Worm (Caenorhabditis elegans) whole organism, L2 larva: Measurements from ENCODE around the gene cpt-3.
A peak's percentile ranks its signal among the peaks of the same experiment; 100 is the strongest.

Experiments
- C34F6.9 ChIP-seq: fragments of 150-350 bp; optimal IDR thresholded peaks from 2 replicates; lab custom pipeline; 2014; ENCODE audit warnings: missing biosample characterization, missing genetic modification characterization
- F13H6.1 ChIP-seq: sonication (generic microtip); optimal IDR thresholded peaks from 2 replicates; lab custom pipeline; 2016; ENCODE audit warnings: missing genetic modification characterization, missing compliant biosample characterization
- R02D3.7 ChIP-seq: fragments of 150-350 bp; optimal IDR thresholded peaks from 2 replicates; lab custom pipeline; 2014; ENCODE audit warnings: missing biosample characterization, missing genetic modification characterization
- Y55F3AM.14 ChIP-seq: fragments of 200-800 bp; sonication (Bioruptor generic); optimal IDR thresholded peaks from 2 replicates; lab custom pipeline; 2018; ENCODE audit warnings: mild to moderate bottlenecking, missing genetic modification characterization, missing compliant biosample characterization
- ZK546.5 ChIP-seq: sonication (generic microtip); optimal IDR thresholded peaks from 2 replicates; lab custom pipeline; 2017; ENCODE audit warnings: missing biosample characterization, missing genetic modification characterization
- alr-1 ChIP-seq: fragments of 150-350 bp; optimal IDR thresholded peaks from 2 replicates; lab custom pipeline; 2014; ENCODE audit warnings: missing biosample characterization, missing genetic modification characterization
- aly-2 ChIP-seq: fragments of 150-350 bp; optimal IDR thresholded peaks from 2 replicates; lab custom pipeline; 2014; ENCODE audit warnings: missing biosample characterization, missing genetic modification characterization
- ama-1 ChIP-seq: fragments of 150-350 bp; optimal IDR thresholded peaks from 2 replicates; lab custom pipeline; 2018; ENCODE audit warnings: inconsistent platforms
- blmp-1 ChIP-seq: sonication (generic microtip); optimal IDR thresholded peaks from 2 replicates; lab custom pipeline; 2017; ENCODE audit warnings: missing genetic modification characterization, mild to moderate bottlenecking, missing compliant biosample characterization, antibody characterized with exemption, moderate library complexity; ENCODE audit not compliant: insufficient read depth
- ceh-16 ChIP-seq: fragments of 150-350 bp; optimal IDR thresholded peaks from 2 replicates; lab custom pipeline; 2014; ENCODE audit warnings: missing biosample characterization, missing genetic modification characterization
- ceh-82 ChIP-seq: fragments of 150-350 bp; optimal IDR thresholded peaks from 2 replicates; lab custom pipeline; 2014; ENCODE audit warnings: missing biosample characterization, missing genetic modification characterization
- crh-2 ChIP-seq: sonication (generic microtip); optimal IDR thresholded peaks from 2 replicates; lab custom pipeline; 2017; ENCODE audit warnings: missing biosample characterization, missing genetic modification characterization
- dmd-4 ChIP-seq: sonication (generic microtip); optimal IDR thresholded peaks from 2 replicates; lab custom pipeline; 2017; ENCODE audit warnings: missing biosample characterization, missing genetic modification characterization
- egl-27 ChIP-seq: sonication (generic microtip); optimal IDR thresholded peaks from 3 replicates; lab custom pipeline; 2017; ENCODE audit warnings: missing biosample characterization, missing genetic modification reagents, missing genetic modification characterization
- elt-1 ChIP-seq: fragments of 150-350 bp; optimal IDR thresholded peaks from 2 replicates; lab custom pipeline; 2014; ENCODE audit warnings: missing biosample characterization, missing genetic modification characterization
- elt-3 ChIP-seq: sonication (generic microtip); optimal IDR thresholded peaks from 2 replicates; lab custom pipeline; 2017; ENCODE audit warnings: missing biosample characterization, missing genetic modification characterization
- fos-1 ChIP-seq: fragments of 150-350 bp; optimal IDR thresholded peaks from 2 replicates; lab custom pipeline; 2014; ENCODE audit warnings: missing biosample characterization, missing genetic modification characterization
- gmeb-1 ChIP-seq: fragments of 150-350 bp; optimal IDR thresholded peaks from 2 replicates; lab custom pipeline; 2014; ENCODE audit warnings: missing biosample characterization, missing genetic modification characterization
- lin-11 ChIP-seq: fragments of 150-350 bp; sonication (generic microtip); optimal IDR thresholded peaks from 2 replicates; lab custom pipeline; 2014; ENCODE audit warnings: missing biosample characterization, missing genetic modification characterization, inconsistent platforms, mixed read lengths
- lin-13 ChIP-seq: fragments of 150-350 bp; optimal IDR thresholded peaks from 2 replicates; lab custom pipeline; 2014; ENCODE audit warnings: missing biosample characterization, missing genetic modification reagents, missing genetic modification characterization
- lin-39 ChIP-seq: fragments of 150-350 bp; optimal IDR thresholded peaks from 2 replicates; lab custom pipeline; 2014; ENCODE audit warnings: missing biosample characterization, missing genetic modification reagents, missing genetic modification characterization
- lsy-2 ChIP-seq, 2 experiments: fragments of 150-350 bp in 1 of 2; sonication (generic microtip) in 1 of 2; optimal IDR thresholded peaks; 2 replicates each; lab custom pipeline; 2014 to 2017; ENCODE audit warnings: missing biosample characterization in 2 of 2, missing genetic modification characterization in 2 of 2
- mab-5 ChIP-seq: fragments of 150-350 bp; optimal IDR thresholded peaks from 2 replicates; lab custom pipeline; 2014; ENCODE audit warnings: missing biosample characterization, missing genetic modification characterization
- mbf-1 ChIP-seq: sonication (generic microtip); optimal IDR thresholded peaks from 2 replicates; lab custom pipeline; 2017; ENCODE audit warnings: missing biosample characterization, missing genetic modification characterization
- mdl-1 ChIP-seq, 2 experiments: fragments of 150-350 bp in 1 of 2; sonication (generic microtip) in 1 of 2; optimal IDR thresholded peaks; 2 replicates each; lab custom pipeline; 2017; ENCODE audit warnings: missing biosample characterization in 2 of 2, missing genetic modification characterization in 2 of 2
- nhr-10 ChIP-seq: sonication (generic microtip); optimal IDR thresholded peaks from 2 replicates; lab custom pipeline; 2017; ENCODE audit warnings: missing biosample characterization, missing genetic modification characterization
- nhr-11 ChIP-seq: fragments of 150-350 bp; optimal IDR thresholded peaks from 2 replicates; lab custom pipeline; 2014; ENCODE audit warnings: missing biosample characterization, missing genetic modification characterization
- nhr-12 ChIP-seq: fragments of 150-350 bp; optimal IDR thresholded peaks from 2 replicates; lab custom pipeline; 2014; ENCODE audit warnings: missing biosample characterization, missing genetic modification characterization
- nhr-129 ChIP-seq: fragments of 150-350 bp; optimal IDR thresholded peaks from 2 replicates; lab custom pipeline; 2014; ENCODE audit warnings: missing biosample characterization, missing genetic modification characterization
- nhr-21 ChIP-seq: fragments of 150-350 bp; optimal IDR thresholded peaks from 2 replicates; lab custom pipeline; 2014; ENCODE audit warnings: missing biosample characterization, missing genetic modification characterization
- nhr-23 ChIP-seq: fragments of 150-350 bp; optimal IDR thresholded peaks from 2 replicates; lab custom pipeline; 2014; ENCODE audit warnings: missing biosample characterization, missing genetic modification reagents, missing genetic modification characterization
- nhr-237 ChIP-seq: fragments of 150-350 bp; optimal IDR thresholded peaks from 2 replicates; lab custom pipeline; 2014; ENCODE audit warnings: missing biosample characterization, missing genetic modification characterization
- nhr-25 ChIP-seq: fragments of 150-350 bp; sonication (generic microtip); optimal IDR thresholded peaks from 3 replicates; lab custom pipeline; 2014; ENCODE audit warnings: missing biosample characterization, missing genetic modification characterization
- nhr-6 ChIP-seq: fragments of 150-350 bp; optimal IDR thresholded peaks from 2 replicates; lab custom pipeline; 2014; ENCODE audit warnings: missing biosample characterization, missing genetic modification characterization
- nhr-77 ChIP-seq: fragments of 150-350 bp; optimal IDR thresholded peaks from 2 replicates; lab custom pipeline; 2014; ENCODE audit warnings: missing biosample characterization, missing genetic modification characterization
- peb-1 ChIP-seq: fragments of 150-350 bp; optimal IDR thresholded peaks from 2 replicates; lab custom pipeline; 2014; ENCODE audit warnings: missing biosample characterization, missing genetic modification characterization
- sem-4 ChIP-seq: fragments of 150-350 bp; optimal IDR thresholded peaks from 2 replicates; lab custom pipeline; 2014; ENCODE audit warnings: missing biosample characterization, missing genetic modification reagents, missing genetic modification characterization
- skn-1 ChIP-seq: sonication (generic microtip); optimal IDR thresholded peaks from 2 replicates; lab custom pipeline; 2017; ENCODE audit warnings: missing biosample characterization, missing genetic modification characterization
- sma-3 ChIP-seq: sonication (generic microtip); optimal IDR thresholded peaks from 2 replicates; lab custom pipeline; 2016; ENCODE audit warnings: missing genetic modification reagents, missing genetic modification characterization, missing compliant biosample characterization
- sma-9 ChIP-seq, 2 experiments: fragments of 150-350 bp in 1 of 2; sonication (generic microtip) in 1 of 2; optimal IDR thresholded peaks; 2 replicates each; lab custom pipeline; 2014 to 2016; ENCODE audit warnings: missing genetic modification characterization in 2 of 2, mild to moderate bottlenecking in 1 of 2, missing biosample characterization in 1 of 2, missing compliant biosample characterization in 1 of 2, missing genetic modification reagents in 1 of 2, moderate library complexity in 1 of 2
- snpc-4 ChIP-seq: fragments of 150-350 bp; optimal IDR thresholded peaks from 2 replicates; lab custom pipeline; 2014; ENCODE audit warnings: missing biosample characterization, missing genetic modification characterization
- unc-39 ChIP-seq: fragments of 150-350 bp; optimal IDR thresholded peaks from 2 replicates; lab custom pipeline; 2014; ENCODE audit warnings: missing biosample characterization, missing genetic modification characterization
- unc-55 ChIP-seq: fragments of 150-350 bp; sonication (generic microtip); optimal IDR thresholded peaks from 3 replicates; lab custom pipeline; 2014; ENCODE audit warnings: missing biosample characterization, missing genetic modification reagents, missing genetic modification characterization
- unc-62 ChIP-seq: fragments of 150-350 bp; optimal IDR thresholded peaks from 2 replicates; lab custom pipeline; 2014; ENCODE audit warnings: missing biosample characterization, missing genetic modification reagents, missing genetic modification characterization
- zag-1 ChIP-seq: fragments of 150-350 bp; optimal IDR thresholded peaks from 2 replicates; lab custom pipeline; 2014; ENCODE audit warnings: missing biosample characterization, missing genetic modification characterization
- ztf-1 ChIP-seq: fragments of 200-800 bp; sonication (Bioruptor generic); conservative IDR thresholded peaks from 2 replicates; pipeline ENCODE4 v1.3.6; 2022; ENCODE audit warnings: missing genetic modification characterization, missing compliant biosample characterization
- ztf-11 ChIP-seq: sonication (generic microtip); optimal IDR thresholded peaks from 2 replicates; lab custom pipeline; 2017; ENCODE audit warnings: missing biosample characterization, missing genetic modification characterization
- ztf-4 ChIP-seq: fragments of 150-350 bp; optimal IDR thresholded peaks from 2 replicates; lab custom pipeline; 2014; ENCODE audit warnings: missing biosample characterization, missing genetic modification characterization

The cpt-3 gene

ce11 chrIII:2089453-2089852 lies 6.8 kb downstream of the cpt-3 start (continued):
- peak; percentile 20 for TF ChIP-seq lin-13 (GFP tag; lab: Kevin White, UChicago)

ce11 chrIII:2090695-2091094 lies 8.1 kb downstream of the cpt-3 start:
- no peak for TF ChIP-seq nhr-12
- no peak for TF ChIP-seq nhr-237 (tag; lab: Kevin White, UChicago)
- peak; percentile 64 for TF ChIP-seq C34F6.9
- no peak for TF ChIP-seq Y55F3AM.14 (GFP tag; lab: Kevin White, UChicago)
- no peak for TF ChIP-seq lin-11
- no peak for TF ChIP-seq snpc-4
- TF ChIP-seq elt-3, result no peak
- TF ChIP-seq elt-1 (tag; lab: Kevin White, UChicago), result no peak
- TF ChIP-seq ztf-11 (tag; lab: Kevin White, UChicago), result no peak
- peak; percentile 87 for TF ChIP-seq nhr-25 (tag; lab: Kevin White, UChicago)
- TF ChIP-seq R02D3.7 (tag; lab: Kevin White, UChicago), result no peak
- TF ChIP-seq nhr-11, result no peak
- TF ChIP-seq alr-1 (tag; lab: Kevin White, UChicago), result no peak
- TF ChIP-seq sma-3 (GFP tag; lab: Kevin White, UChicago), result peak; percentile 80
- no peak for TF ChIP-seq mab-5
- no peak for TF ChIP-seq ceh-82 (tag; lab: Kevin White, UChicago)
- no peak for TF ChIP-seq ztf-1
- no peak for TF ChIP-seq sma-9 (GFP tag; optimal IDR thresholded peaks at IDR 0.05; lab: Kevin White, UChicago)
- no peak for TF ChIP-seq sma-9 (tag; optimal IDR thresholded peaks at IDR 0.05; lab: Kevin White, UChicago)
- no peak for TF ChIP-seq zag-1
- peak; percentile 11 for TF ChIP-seq nhr-21 (tag; lab: Kevin White, UChicago)
- TF ChIP-seq aly-2 (tag; lab: Kevin White, UChicago), result no peak
- no peak for TF ChIP-seq mbf-1 (tag; lab: Kevin White, UChicago)
- TF ChIP-seq dmd-4, result no peak
- TF ChIP-seq nhr-77 (tag; lab: Kevin White, UChicago), result no peak
- peak; percentile 37 for TF ChIP-seq blmp-1 (tag; lab: Kevin White, UChicago)
- peak; percentile 73 for TF ChIP-seq F13H6.1 (tag; lab: Kevin White, UChicago)
- no peak for TF ChIP-seq lin-39 (tag; lab: Kevin White, UChicago)
- peak; percentile 75 for TF ChIP-seq crh-2 (tag; lab: Kevin White, UChicago)
- TF ChIP-seq ceh-16 (tag; lab: Kevin White, UChicago), result no peak
- peak; percentile 63 for TF ChIP-seq nhr-6 (tag; lab: Kevin White, UChicago)
- TF ChIP-seq egl-27 (tag; lab: Kevin White, UChicago), result no peak
- no peak for TF ChIP-seq unc-39
- TF ChIP-seq peb-1 (tag; lab: Kevin White, UChicago), result no peak
- TF ChIP-seq nhr-10, result no peak
- no peak for TF ChIP-seq ama-1 (lab: Kevin White, UChicago)
- no peak for TF ChIP-seq unc-55 (GFP tag; lab: Kevin White, UChicago)
- no peak for TF ChIP-seq unc-62
- peak; percentile 27 for TF ChIP-seq ztf-4 (tag; lab: Kevin White, UChicago)
- TF ChIP-seq mdl-1 (tag; optimal IDR thresholded peaks at IDR 0.05; lab: Kevin White, UChicago), result no peak
- no peak for TF ChIP-seq ZK546.5
- TF ChIP-seq skn-1, result no peak
- TF ChIP-seq gmeb-1 (tag; lab: Kevin White, UChicago), result peak; percentile 77
- TF ChIP-seq fos-1 (tag; lab: Kevin White, UChicago), result peak; percentile 89
- peak; percentile 63 for TF ChIP-seq sem-4 (tag; lab: Kevin White, UChicago)
- TF ChIP-seq lin-13 (GFP tag; lab: Kevin White, UChicago), result peak; percentile 34
- TF ChIP-seq nhr-23 (tag; lab: Kevin White, UChicago), result no peak
- peak in 1 of 2 experiments; percentile 62 for TF ChIP-seq lsy-2 (tag; optimal IDR thresholded peaks at IDR 0.05; lab: Kevin White, UChicago)
- TF ChIP-seq nhr-129 (tag; lab: Kevin White, UChicago), result peak; percentile 59
